Worm (Caenorhabditis elegans) whole organism, L3 larva: Measurements from ENCODE around the gene W03F9.2.

Source experiments
- R02D3.7 ChIP-seq: fragments of 150-350 bp; optimal IDR thresholded peaks from 2 replicates; lab custom pipeline; 2014; ENCODE audit warnings: missing biosample characterization, missing genetic modification characterization
- aly-2 ChIP-seq: fragments of 150-350 bp; optimal IDR thresholded peaks from 2 replicates; lab custom pipeline; 2014; ENCODE audit warnings: missing biosample characterization, missing genetic modification characterization
- ama-1 ChIP-seq: fragments of 150-350 bp; optimal IDR thresholded peaks from 2 replicates; lab custom pipeline; 2018
- ceh-16 ChIP-seq: sonication (generic microtip); optimal IDR thresholded peaks from 2 replicates; lab custom pipeline; 2017; ENCODE audit warnings: missing biosample characterization, missing genetic modification characterization
- ceh-28 ChIP-seq: fragments of 150-350 bp; optimal IDR thresholded peaks from 2 replicates; lab custom pipeline; 2014; ENCODE audit warnings: missing biosample characterization, missing genetic modification reagents, missing genetic modification characterization
- ceh-82 ChIP-seq: fragments of 150-350 bp; optimal IDR thresholded peaks from 2 replicates; lab custom pipeline; 2014; ENCODE audit warnings: missing biosample characterization, missing genetic modification characterization
- ceh-9 ChIP-seq: sonication (generic microtip); optimal IDR thresholded peaks from 2 replicates; lab custom pipeline; 2018; ENCODE audit warnings: missing biosample characterization, missing genetic modification characterization
- egl-5 ChIP-seq: fragments of 150-350 bp; optimal IDR thresholded peaks from 2 replicates; lab custom pipeline; 2017; ENCODE audit warnings: missing biosample characterization, missing genetic modification reagents, missing genetic modification characterization, inconsistent platforms
- elt-1 ChIP-seq: fragments of 150-350 bp; optimal IDR thresholded peaks from 2 replicates; lab custom pipeline; 2014; ENCODE audit warnings: missing biosample characterization, missing genetic modification characterization
- eor-1 ChIP-seq, 2 experiments: fragments of 150-350 bp; optimal IDR thresholded peaks; 2 replicates each; lab custom pipeline; 2014 to 2018; ENCODE audit warnings: missing biosample characterization in 2 of 2, missing genetic modification characterization in 2 of 2
- fkh-10 ChIP-seq: sonication (generic microtip); optimal IDR thresholded peaks from 2 replicates; lab custom pipeline; 2017; ENCODE audit warnings: missing biosample characterization, missing genetic modification reagents, missing genetic modification characterization
- fkh-2 ChIP-seq: fragments of 150-350 bp; optimal IDR thresholded peaks from 2 replicates; lab custom pipeline; 2014; ENCODE audit warnings: missing biosample characterization, missing genetic modification reagents, missing genetic modification characterization
- fos-1 ChIP-seq: fragments of 150-350 bp; optimal IDR thresholded peaks from 2 replicates; lab custom pipeline; 2014; ENCODE audit warnings: missing biosample characterization, missing genetic modification characterization
- hmg-11 ChIP-seq: sonication (generic microtip); optimal IDR thresholded peaks from 2 replicates; lab custom pipeline; 2016; ENCODE audit warnings: missing genetic modification characterization, missing compliant biosample characterization
- jun-1 ChIP-seq: fragments of 150-350 bp; optimal IDR thresholded peaks from 2 replicates; lab custom pipeline; 2014; ENCODE audit warnings: missing biosample characterization, missing genetic modification reagents, missing genetic modification characterization
- lin-15B ChIP-seq: fragments of 150-350 bp; optimal IDR thresholded peaks from 2 replicates; lab custom pipeline; 2014; ENCODE audit warnings: missing biosample characterization, missing genetic modification characterization
- lin-39 ChIP-seq: fragments of 150-350 bp; optimal IDR thresholded peaks from 2 replicates; lab custom pipeline; 2018; ENCODE audit warnings: missing biosample characterization, missing genetic modification reagents, missing genetic modification characterization
- lsy-12 ChIP-seq: sonication (generic microtip); optimal IDR thresholded peaks from 2 replicates; lab custom pipeline; 2016; ENCODE audit warnings: mild to moderate bottlenecking, missing genetic modification characterization, missing compliant biosample characterization
- mdl-1 ChIP-seq: fragments of 150-350 bp; optimal IDR thresholded peaks from 2 replicates; lab custom pipeline; 2014; ENCODE audit warnings: missing biosample characterization, missing genetic modification characterization
- mml-1 ChIP-seq: fragments of 150-350 bp; sonication (generic microtip); optimal IDR thresholded peaks from 3 replicates; lab custom pipeline; 2014; ENCODE audit warnings: missing biosample characterization, missing genetic modification characterization
- nfya-1 ChIP-seq: sonication (generic microtip); optimal IDR thresholded peaks from 2 replicates; lab custom pipeline; 2017; ENCODE audit warnings: missing genetic modification characterization, mild to moderate bottlenecking, missing compliant biosample characterization, antibody characterized with exemption, moderate library complexity; ENCODE audit not compliant: insufficient read depth
- nhr-11 ChIP-seq: fragments of 150-350 bp; optimal IDR thresholded peaks from 2 replicates; lab custom pipeline; 2014; ENCODE audit warnings: missing biosample characterization, missing genetic modification characterization
- nhr-12 ChIP-seq: fragments of 150-350 bp; optimal IDR thresholded peaks from 2 replicates; lab custom pipeline; 2014; ENCODE audit warnings: missing biosample characterization, missing genetic modification characterization
- nhr-23 ChIP-seq: fragments of 150-350 bp; optimal IDR thresholded peaks from 2 replicates; lab custom pipeline; 2014; ENCODE audit warnings: missing biosample characterization, missing genetic modification reagents, missing genetic modification characterization
- nhr-237 ChIP-seq: fragments of 150-350 bp; optimal IDR thresholded peaks from 2 replicates; lab custom pipeline; 2014; ENCODE audit warnings: missing biosample characterization, missing genetic modification characterization
- nhr-25 ChIP-seq: sonication (generic microtip); optimal IDR thresholded peaks from 2 replicates; lab custom pipeline; 2017; ENCODE audit warnings: missing biosample characterization, missing genetic modification characterization
- nhr-28 ChIP-seq: fragments of 150-350 bp; optimal IDR thresholded peaks from 2 replicates; lab custom pipeline; 2014; ENCODE audit warnings: missing biosample characterization, missing genetic modification characterization
- nhr-43 ChIP-seq: sonication (generic microtip); optimal IDR thresholded peaks from 2 replicates; lab custom pipeline; 2016; ENCODE audit warnings: mild to moderate bottlenecking, missing genetic modification characterization, missing compliant biosample characterization; ENCODE audit not compliant: poor library complexity, severe bottlenecking
- nhr-67 ChIP-seq: fragments of 150-350 bp; optimal IDR thresholded peaks from 2 replicates; lab custom pipeline; 2014; ENCODE audit warnings: missing biosample characterization, missing genetic modification characterization
- nhr-76 ChIP-seq: fragments of 150-350 bp; sonication (generic microtip); optimal IDR thresholded peaks from 5 replicates; lab custom pipeline; 2014; ENCODE audit warnings: missing biosample characterization, missing genetic modification characterization
- nhr-77 ChIP-seq: fragments of 150-350 bp; optimal IDR thresholded peaks from 2 replicates; lab custom pipeline; 2014; ENCODE audit warnings: missing biosample characterization, missing genetic modification characterization
- pha-4 ChIP-seq: fragments of 150-350 bp; optimal IDR thresholded peaks from 2 replicates; lab custom pipeline; 2014; ENCODE audit warnings: missing biosample characterization, missing genetic modification reagents, missing genetic modification characterization
- pqm-1 ChIP-seq: fragments of 150-350 bp; optimal IDR thresholded peaks from 2 replicates; lab custom pipeline; 2017; ENCODE audit warnings: missing biosample characterization, missing genetic modification characterization, inconsistent platforms
- sea-2 ChIP-seq: fragments of 150-350 bp; sonication (generic microtip); optimal IDR thresholded peaks from 4 replicates; lab custom pipeline; 2014; ENCODE audit warnings: missing biosample characterization, missing genetic modification reagents, missing genetic modification characterization
- snpc-4 ChIP-seq: fragments of 150-350 bp; optimal IDR thresholded peaks from 2 replicates; lab custom pipeline; 2014; ENCODE audit warnings: missing biosample characterization, missing genetic modification characterization
- tbx-2 ChIP-seq: sonication (generic microtip); optimal IDR thresholded peaks from 2 replicates; lab custom pipeline; 2016; ENCODE audit warnings: mild to moderate bottlenecking, missing genetic modification characterization, missing compliant biosample characterization
- unc-39 ChIP-seq: sonication (generic microtip); optimal IDR thresholded peaks from 4 replicates; lab custom pipeline; 2017; ENCODE audit warnings: missing biosample characterization, missing genetic modification characterization
- unc-62 ChIP-seq: fragments of 150-350 bp; sonication (generic microtip); optimal IDR thresholded peaks from 4 replicates; lab custom pipeline; 2014; ENCODE audit warnings: missing biosample characterization, missing genetic modification reagents, missing genetic modification characterization
- zag-1 ChIP-seq: fragments of 150-350 bp; optimal IDR thresholded peaks from 2 replicates; lab custom pipeline; 2014; ENCODE audit warnings: missing biosample characterization, missing genetic modification characterization
- ztf-11 ChIP-seq: fragments of 150-350 bp; optimal IDR thresholded peaks from 2 replicates; lab custom pipeline; 2014; ENCODE audit warnings: missing biosample characterization, missing genetic modification characterization
- ztf-4 ChIP-seq: fragments of 150-350 bp; optimal IDR thresholded peaks from 2 replicates; lab custom pipeline; 2014; ENCODE audit warnings: missing biosample characterization, missing genetic modification characterization

W03F9.2 gene

ce11 chrV:144794-145193 lies 17.0 kb upstream of the W03F9.2 start, which contains the start of gene srh-82:
srh-82 (plus strand) TSS chrV:145094.
- TF ChIP-seq unc-39 (no peak), ceh-82 (no peak), nhr-28 (tag; lab: Kevin White, UChicago) (no peak), nhr-25 (tag; lab: Kevin White, UChicago) (no peak), aly-2 (no peak), eor-1 (tag; optimal IDR thresholded peaks at IDR 0.05; lab: Kevin White, UChicago) (no peak), nhr-23 (tag; lab: Kevin White, UChicago) (no peak), egl-5 (tag; lab: Kevin White, UChicago) (no peak)

DNA sequence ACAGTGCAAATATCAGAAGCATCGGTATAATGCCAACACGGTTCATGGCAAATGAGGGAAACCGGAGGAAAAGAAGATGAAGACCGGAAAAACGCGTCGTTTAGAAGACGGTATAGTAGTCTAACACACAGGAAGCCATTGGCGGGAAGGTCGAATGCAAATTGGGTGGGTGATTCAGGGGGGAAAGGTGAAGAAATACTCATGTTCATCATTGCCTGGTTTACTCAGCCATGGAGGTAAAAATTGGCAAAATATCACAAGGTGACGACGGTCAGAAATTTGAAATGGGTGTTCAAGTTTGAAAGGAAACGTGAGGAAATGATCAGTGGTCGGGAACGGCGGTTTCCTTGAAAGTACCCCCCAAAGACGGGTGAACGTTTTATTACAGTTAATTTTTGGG lies 13.4 kb upstream of the W03F9.2 start, which contains the start of gene W03F9.11:
TSS of gene W03F9.11 (minus strand) at position 101 of the 400 bp plus-strand sequence.
- TF ChIP-seq lin-39 (tag; lab: Kevin White, UChicago) (no peak), jun-1 (no peak), tbx-2 (tag; lab: Kevin White, UChicago) (no peak), ama-1 (no peak), pha-4 (no peak), ztf-4 (tag; lab: Kevin White, UChicago) (no peak), sea-2 (no peak), ceh-9 (tag; lab: Kevin White, UChicago) (no peak), nhr-237 (tag; lab: Kevin White, UChicago) (no peak), nfya-1 (tag; lab: Kevin White, UChicago) (no peak), pqm-1 (tag; lab: Kevin White, UChicago) (no peak), fos-1 (tag; lab: Kevin White, UChicago) (no peak)
- TF ChIP-seq, all 47 proteins: peak for 0

- no peak for TF ChIP-seq nhr-67 (tag; lab: Kevin White, UChicago)
Observed at ce11 chrV:138592-138991, 10.8 kb upstream of the W03F9.2 start, which contains the start of gene W03F9.9. W03F9.9 (plus strand) TSS chrV:138892.

DNA sequence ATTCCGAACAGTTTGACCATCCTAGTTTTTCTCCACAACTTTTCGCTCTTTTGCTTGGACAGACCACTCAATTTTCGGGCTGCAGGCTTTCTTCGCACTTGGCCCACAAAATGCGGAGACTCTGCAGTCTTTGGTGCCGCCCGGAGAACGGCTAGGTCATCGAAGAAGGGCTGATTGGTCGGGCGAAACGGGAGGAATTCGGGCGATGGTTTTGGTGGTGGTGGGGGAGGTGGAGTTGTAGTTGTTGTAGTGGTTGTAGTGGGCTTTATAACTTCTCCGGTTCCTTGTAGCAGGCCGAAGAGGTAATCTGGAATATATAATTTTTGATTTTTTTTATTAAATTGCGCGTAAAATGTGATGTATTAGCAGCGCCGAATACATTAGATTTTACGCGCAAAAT lies 9.8 kb upstream of the W03F9.2 start:
- TF ChIP-seq egl-5 (tag; lab: Kevin White, UChicago) (no peak), hmg-11 (tag; lab: Kevin White, UChicago) (no peak), ceh-28 (tag; lab: Kevin White, UChicago) (no peak), fkh-2 (no peak), lin-15B (tag; lab: Kevin White, UChicago) (no peak), sea-2 (no peak), fos-1 (tag; lab: Kevin White, UChicago) (no peak), pha-4 (no peak), lin-39 (tag; lab: Kevin White, UChicago) (no peak), mml-1 (tag; lab: Kevin White, UChicago) (no peak), ztf-11 (tag; lab: Kevin White, UChicago) (no peak), ceh-16 (tag; lab: Kevin White, UChicago) (no peak), snpc-4 (tag; lab: Kevin White, UChicago) (no peak), aly-2 (no peak), nhr-25 (tag; lab: Kevin White, UChicago) (no peak), eor-1 (tag; optimal IDR thresholded peaks at IDR 0.05; lab: Kevin White, UChicago) (no peak)

DNA sequence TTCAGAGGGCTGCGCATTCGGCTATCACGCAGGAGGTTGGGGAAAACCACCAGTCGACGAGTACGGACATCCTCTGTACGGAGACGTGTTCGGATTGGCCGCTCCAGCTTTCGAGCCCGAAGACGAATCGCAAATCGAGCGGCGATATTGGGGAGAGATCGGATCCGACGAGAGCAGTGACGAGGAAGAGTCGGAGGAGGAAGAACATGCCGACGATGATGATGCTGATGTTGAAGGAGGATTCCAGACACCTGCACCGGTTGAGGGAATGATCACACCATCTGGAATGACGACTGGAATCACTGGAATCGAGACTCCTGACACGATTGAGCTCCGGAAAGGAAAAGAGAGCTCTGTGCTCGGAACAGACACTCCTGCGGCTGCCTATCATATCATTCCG lies 2.4 kb upstream of the W03F9.2 start:
- no peak for TF ChIP-seq mdl-1 (tag; lab: Kevin White, UChicago)
- TF ChIP-seq nhr-28 (tag; lab: Kevin White, UChicago), result no peak
- no peak for TF ChIP-seq lin-39 (tag; lab: Kevin White, UChicago)
- TF ChIP-seq pqm-1 (tag; lab: Kevin White, UChicago), result no peak
- no peak for TF ChIP-seq ceh-28 (tag; lab: Kevin White, UChicago)
- no peak for TF ChIP-seq nhr-77
- TF ChIP-seq nhr-43 (tag; lab: Kevin White, UChicago), result no peak
- TF ChIP-seq R02D3.7 (tag; lab: Kevin White, UChicago), result no peak
- TF ChIP-seq, all 47 proteins: peak for 0

ce11 chrV:126610-127009 lies 1.2 kb downstream of the W03F9.2 start, which contains the start of gene W03F9.1:
W03F9.1 (minus strand) TSS chrV:126718.
- TF ChIP-seq ama-1 (no peak), ceh-28 (tag; lab: Kevin White, UChicago) (no peak), lin-15B (tag; lab: Kevin White, UChicago) (peak; percentile 31), unc-62 (GFP tag; lab: Kevin White, UChicago) (no peak), pha-4 (peak; percentile 73), nhr-43 (tag; lab: Kevin White, UChicago) (peak; percentile 34), nhr-77 (no peak), sea-2 (no peak), lsy-12 (no peak), elt-1 (tag; lab: Kevin White, UChicago) (no peak), nhr-25 (tag; lab: Kevin White, UChicago) (no peak), unc-39 (no peak), zag-1 (tag; lab: Kevin White, UChicago) (no peak), mml-1 (tag; lab: Kevin White, UChicago) (no peak), nhr-76 (tag; lab: Kevin White, UChicago) (no peak), mdl-1 (tag; lab: Kevin White, UChicago) (no peak), ceh-16 (tag; lab: Kevin White, UChicago) (no peak), egl-5 (tag; lab: Kevin White, UChicago) (peak; percentile 64), nhr-67 (tag; lab: Kevin White, UChicago) (no peak), nhr-11 (tag; lab: Kevin White, UChicago) (no peak), jun-1 (no peak), fkh-10 (peak; percentile 8), ztf-4 (tag; lab: Kevin White, UChicago) (no peak), nhr-12 (tag; lab: Kevin White, UChicago) (no peak)
